Fruit fly (Drosophila melanogaster) whole organism, pupa: ENCODE results near the gene CG31347.

ENCODE experiments used
- CG10348 ChIP-seq: fragments of 200-800 bp; sonication (Bioruptor generic); IDR thresholded peaks from 2 replicates; pipeline ENCODE4 v1.3.6; 2022; ENCODE audit warnings: missing biosample characterization, missing genetic modification characterization
- CG12605 ChIP-seq: fragments of 200-800 bp; sonication (Bioruptor generic); IDR thresholded peaks from 2 replicates; pipeline ENCODE4 v1.3.6; 2022; ENCODE audit warnings: missing biosample characterization, missing genetic modification characterization
- CG13204 ChIP-seq: fragments of 200-800 bp; sonication (Bioruptor generic); optimal IDR thresholded peaks from 2 replicates; lab custom pipeline; 2018; ENCODE audit warnings: missing biosample characterization, mild to moderate bottlenecking, missing genetic modification characterization, moderate library complexity
- CG14655 ChIP-seq: fragments of 200-800 bp; sonication (Bioruptor generic); optimal IDR thresholded peaks from 3 replicates; lab custom pipeline; 2017; ENCODE audit warnings: mild to moderate bottlenecking, missing biosample characterization, missing genetic modification reagents, missing genetic modification characterization
- CG15710 ChIP-seq: fragments of 200-800 bp; sonication (Bioruptor generic); optimal IDR thresholded peaks from 2 replicates; lab custom pipeline; 2018; ENCODE audit warnings: missing biosample characterization, mild to moderate bottlenecking, missing genetic modification characterization, moderate library complexity
- CG17806 ChIP-seq: fragments of 200-800 bp; sonication (Bioruptor generic); optimal IDR thresholded peaks from 2 replicates; lab custom pipeline; 2018; ENCODE audit warnings: missing biosample characterization, mild to moderate bottlenecking, missing genetic modification characterization, moderate library complexity
- CG32121 ChIP-seq: fragments of 200-800 bp; sonication (Bioruptor generic); IDR thresholded peaks from 2 replicates; pipeline ENCODE4 v1.3.6; 2022; ENCODE audit warnings: missing biosample characterization, missing genetic modification characterization
- CG34367 ChIP-seq: fragments of 200-800 bp; sonication (Bioruptor generic); optimal IDR thresholded peaks from 2 replicates; lab custom pipeline; 2018; ENCODE audit warnings: missing biosample characterization, mild to moderate bottlenecking, missing genetic modification characterization
- CG4496 ChIP-seq: fragments of 200-800 bp; sonication (Bioruptor generic); IDR thresholded peaks from 3 replicates; pipeline ENCODE4 v1.3.6; 2022; ENCODE audit warnings: missing biosample characterization, missing genetic modification characterization
- CG8159 ChIP-seq: fragments of 200-800 bp; sonication (Bioruptor generic); optimal IDR thresholded peaks from 3 replicates; lab custom pipeline; 2018; ENCODE audit warnings: missing biosample characterization, mild to moderate bottlenecking, missing genetic modification characterization, moderate library complexity
- CG8301 ChIP-seq: fragments of 200-800 bp; sonication (Bioruptor generic); optimal IDR thresholded peaks from 2 replicates; lab custom pipeline; 2018; ENCODE audit warnings: missing biosample characterization, mild to moderate bottlenecking, missing genetic modification characterization
- CG9948 ChIP-seq: fragments of 200-800 bp; sonication (Bioruptor generic); optimal IDR thresholded peaks from 2 replicates; lab custom pipeline; 2018; ENCODE audit warnings: missing biosample characterization, mild to moderate bottlenecking, missing genetic modification characterization, moderate library complexity
- D1 ChIP-seq: fragments of 200-800 bp; sonication (Bioruptor generic); optimal IDR thresholded peaks from 2 replicates; lab custom pipeline; 2018; ENCODE audit warnings: missing biosample characterization, mild to moderate bottlenecking, missing genetic modification characterization, moderate library complexity
- EcR ChIP-seq: fragments of 200-800 bp; sonication (Bioruptor generic); optimal IDR thresholded peaks from 3 replicates; lab custom pipeline; 2019; ENCODE audit warnings: missing biosample characterization, missing genetic modification characterization, mild to moderate bottlenecking, moderate library complexity, missing genetic modification reagents
- Ets98B ChIP-seq: fragments of 200-800 bp; sonication (Bioruptor generic); IDR thresholded peaks from 2 replicates; pipeline ENCODE4 v1.3.6; 2022; ENCODE audit warnings: missing biosample characterization, missing genetic modification characterization
- Pif1A ChIP-seq: fragments of 200-800 bp; sonication (Bioruptor generic); optimal IDR thresholded peaks from 3 replicates; lab custom pipeline; 2016; ENCODE audit warnings: missing biosample characterization, missing genetic modification characterization
- Pif1B ChIP-seq: fragments of 200-800 bp; sonication (Bioruptor generic); optimal IDR thresholded peaks from 3 replicates; lab custom pipeline; 2016; ENCODE audit warnings: missing biosample characterization, missing genetic modification characterization
- Snoo ChIP-seq: fragments of 200-800 bp; sonication (Bioruptor generic); optimal IDR thresholded peaks from 3 replicates; lab custom pipeline; 2017; ENCODE audit warnings: missing biosample characterization, mild to moderate bottlenecking, missing genetic modification characterization, inconsistent platforms
- fd96Ca ChIP-seq: fragments of 200-800 bp; sonication (Bioruptor generic); IDR thresholded peaks from 3 replicates; pipeline ENCODE4 v1.3.6; 2022; ENCODE audit warnings: missing biosample characterization, missing genetic modification characterization
- gl ChIP-seq: fragments of 200-800 bp; sonication (Bioruptor generic); optimal IDR thresholded peaks from 2 replicates; lab custom pipeline; 2018; ENCODE audit warnings: missing biosample characterization, mild to moderate bottlenecking, missing genetic modification characterization
- rn ChIP-seq: fragments of 200-800 bp; sonication (Bioruptor generic); IDR thresholded peaks from 2 replicates; pipeline ENCODE4 v1.3.6; 2022; ENCODE audit warnings: missing biosample characterization, missing genetic modification characterization

Gene CG31347

DNA sequence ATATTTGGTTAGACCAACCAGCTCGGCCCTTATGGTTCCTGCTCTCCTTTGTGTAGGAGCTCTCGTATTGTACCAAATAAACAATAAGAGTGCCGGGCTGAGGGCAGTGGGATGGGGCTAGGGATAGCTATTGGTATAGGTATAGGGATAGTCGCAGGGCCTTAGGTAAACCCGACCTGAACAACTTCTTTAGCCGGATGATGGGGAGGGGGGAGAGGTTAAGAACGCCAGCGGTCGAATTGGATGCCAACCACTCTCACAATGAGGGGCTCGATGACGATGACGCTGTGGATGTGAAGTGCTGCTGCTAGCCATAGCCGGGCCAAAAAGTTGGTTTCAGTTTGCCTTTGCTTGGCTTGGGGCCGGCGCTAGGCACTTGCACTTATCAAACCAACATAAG, 45.0 kb downstream of the CG31347 start:
- TF ChIP-seq CG10348 (no peak), fd96Ca (GFP tag; lab: Robert Waterston, UW) (0 out of 3 replicates have a peak, but pooled peaks have one; percentile 26), CG17806 (tag; lab: Kevin White, UChicago) (no peak), CG15710 (tag; lab: Kevin White, UChicago) (no peak)
- TF ChIP-seq, all 21 proteins: peak for 1

dm6 chr3R:12646926-12647325, 45.5 kb downstream of the CG31347 start:
- TF ChIP-seq CG9948 (no peak), D1 (tag; lab: Kevin White, UChicago) (no peak), CG17806 (tag; lab: Kevin White, UChicago) (no peak), CG10348 (no peak), CG13204 (GFP tag; lab: Kevin White, UChicago) (no peak), EcR (GFP tag; lab: Kevin White, UChicago) (no peak), CG4496 (no peak), gl (tag; lab: Kevin White, UChicago) (no peak), Pif1A (no peak), Ets98B (no peak), CG14655 (GFP tag; lab: Kevin White, UChicago) (no peak), CG8301 (tag; lab: Kevin White, UChicago) (no peak), rn (GFP tag; lab: Robert Waterston, UW) (no peak), Pif1B (GFP tag; lab: Kevin White, UChicago) (no peak), CG32121 (no peak)

DNA sequence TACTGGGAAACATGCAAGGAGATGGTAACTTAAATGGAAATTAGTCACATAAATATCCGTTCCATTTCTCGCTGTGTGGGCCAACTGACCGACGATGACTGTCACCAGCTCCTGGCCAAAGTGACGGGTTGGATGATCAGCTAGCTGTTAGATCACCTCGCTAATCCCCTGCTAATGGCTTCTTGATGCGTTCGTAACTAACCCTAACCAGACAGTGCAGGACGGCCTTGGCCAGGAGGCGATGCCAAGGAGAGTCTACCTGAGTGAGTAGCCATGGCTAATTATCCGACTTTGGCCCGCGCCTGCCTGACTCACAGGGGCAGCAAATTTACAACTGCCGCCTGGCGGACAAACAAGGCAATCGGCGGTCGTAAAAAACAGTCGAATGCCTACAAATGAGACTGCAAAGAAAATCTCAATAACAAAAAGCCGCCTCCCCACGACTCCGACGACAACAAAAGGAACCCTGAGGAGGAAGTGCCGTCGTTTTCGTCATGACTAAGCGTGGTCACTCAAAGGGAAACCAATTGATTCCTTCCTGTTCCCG, 46.6 kb downstream of the CG31347 start:
- TF ChIP-seq fd96Ca (GFP tag; lab: Robert Waterston, UW), result no peak
- no peak for TF ChIP-seq CG15710 (tag; lab: Kevin White, UChicago)
- TF ChIP-seq Snoo (tag; lab: Kevin White, UChicago), result no peak
- TF ChIP-seq Pif1A, result no peak
- TF ChIP-seq D1 (tag; lab: Kevin White, UChicago), result no peak
- no peak for TF ChIP-seq CG8159
- no peak for TF ChIP-seq CG12605 (GFP tag; lab: Robert Waterston, UW)
- no peak for TF ChIP-seq CG32121
- TF ChIP-seq CG9948, result no peak
- no peak for TF ChIP-seq gl (tag; lab: Kevin White, UChicago)
- TF ChIP-seq CG17806 (tag; lab: Kevin White, UChicago), result no peak

DNA sequence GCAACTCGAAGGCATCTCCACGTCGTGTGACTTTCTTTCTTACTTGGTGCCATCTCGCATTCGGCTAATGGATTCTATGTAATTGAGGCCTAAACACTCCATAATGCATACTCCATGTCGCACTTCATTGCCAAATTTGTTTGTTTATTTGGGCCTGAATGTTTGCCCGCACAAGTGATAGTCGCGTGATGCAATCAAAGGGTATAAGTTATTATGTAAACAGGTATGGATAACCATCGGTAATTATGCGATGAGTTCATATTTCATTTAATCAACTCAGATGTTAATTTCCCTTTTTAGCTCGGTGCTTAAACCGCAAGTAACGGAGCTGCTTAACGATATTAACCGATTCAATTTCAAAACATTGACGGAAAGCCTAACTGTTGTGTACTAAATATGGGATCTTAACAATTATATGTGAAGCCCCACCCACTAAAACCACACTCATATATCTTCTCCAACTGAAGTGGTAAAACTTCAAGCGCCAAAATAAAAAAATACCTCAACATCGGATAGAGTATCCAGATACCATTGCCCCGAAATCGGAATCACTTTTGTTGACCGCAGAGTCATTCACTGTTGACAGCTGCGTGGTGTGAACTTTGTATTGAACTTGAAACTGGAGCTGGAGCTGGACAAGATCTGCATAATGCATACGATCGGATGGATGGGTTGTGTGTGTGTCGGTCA, 47.6 kb downstream of the CG31347 start:
- TF ChIP-seq fd96Ca (GFP tag; lab: Robert Waterston, UW), result no peak
- no peak for TF ChIP-seq CG4496
- no peak for TF ChIP-seq D1 (tag; lab: Kevin White, UChicago)
- no peak for TF ChIP-seq Ets98B
- TF ChIP-seq Snoo (tag; lab: Kevin White, UChicago), result no peak
- no peak for TF ChIP-seq CG8301 (tag; lab: Kevin White, UChicago)
- no peak for TF ChIP-seq CG32121
- TF ChIP-seq EcR (GFP tag; lab: Kevin White, UChicago), result peak; percentile 61
- TF ChIP-seq rn (GFP tag; lab: Robert Waterston, UW), result no peak
- TF ChIP-seq CG17806 (tag; lab: Kevin White, UChicago), result no peak
- TF ChIP-seq CG34367 (tag; lab: Kevin White, UChicago), result no peak
- no peak for TF ChIP-seq CG13204 (GFP tag; lab: Kevin White, UChicago)
- peak; percentile 9 for TF ChIP-seq CG8159
- TF ChIP-seq CG9948, result no peak
- no peak for TF ChIP-seq Pif1B (GFP tag; lab: Kevin White, UChicago)
- no peak for TF ChIP-seq CG14655 (GFP tag; lab: Kevin White, UChicago)
- TF ChIP-seq gl (tag; lab: Kevin White, UChicago), result no peak
- no peak for TF ChIP-seq CG10348
- TF ChIP-seq CG15710 (tag; lab: Kevin White, UChicago), result no peak
- TF ChIP-seq CG12605 (GFP tag; lab: Robert Waterston, UW), result no peak
- TF ChIP-seq Pif1A, result peak; percentile 27

dm6 chr3R:12642051-12642532, 50.3 kb downstream of the CG31347 start, which contains the start of gene CG6753:
Gene CG6753, minus strand, starts transcription at chr3R:12642482.
- no peak for TF ChIP-seq CG15710 (tag; lab: Kevin White, UChicago)
- no peak for TF ChIP-seq Pif1B (GFP tag; lab: Kevin White, UChicago)
- TF ChIP-seq rn (GFP tag; lab: Robert Waterston, UW), result no peak
- no peak for TF ChIP-seq CG8159
- TF ChIP-seq EcR (GFP tag; lab: Kevin White, UChicago), result no peak
- no peak for TF ChIP-seq Snoo (tag; lab: Kevin White, UChicago)
- TF ChIP-seq CG14655 (GFP tag; lab: Kevin White, UChicago), result no peak
